Fruit fly (Drosophila melanogaster) whole organism, adult: ENCODE measurements around the gene AIF.

Experiments
- CG11617 ChIP-seq: fragments of 200-800 bp; sonication (Bioruptor generic); optimal IDR thresholded peaks from 2 replicates; lab custom pipeline; 2017; ENCODE audit warnings: mild to moderate bottlenecking, missing biosample characterization, missing genetic modification reagents, missing genetic modification characterization
- CG12768 ChIP-seq: fragments of 200-800 bp; sonication (Bioruptor generic); optimal IDR thresholded peaks from 2 replicates; lab custom pipeline; 2017; ENCODE audit warnings: missing biosample characterization, missing genetic modification characterization, mild to moderate bottlenecking, moderate library complexity, missing genetic modification reagents
- CG14711 ChIP-seq: fragments of 200-800 bp; sonication (Bioruptor generic); optimal IDR thresholded peaks from 2 replicates; lab custom pipeline; 2018; ENCODE audit warnings: missing biosample characterization, mild to moderate bottlenecking, missing genetic modification characterization, moderate library complexity
- CG1620 ChIP-seq: fragments of 200-800 bp; sonication (Bioruptor generic); optimal IDR thresholded peaks from 2 replicates; lab custom pipeline; 2016; ENCODE audit warnings: missing biosample characterization, missing genetic modification characterization
- CG33017 ChIP-seq: fragments of 200-800 bp; sonication (Bioruptor generic); optimal IDR thresholded peaks from 2 replicates; lab custom pipeline; 2018; ENCODE audit warnings: missing biosample characterization, mild to moderate bottlenecking, missing genetic modification characterization, moderate library complexity
- CG5204 ChIP-seq: fragments of 200-800 bp; sonication (Bioruptor generic); optimal IDR thresholded peaks from 2 replicates; lab custom pipeline; 2016; ENCODE audit warnings: missing biosample characterization, missing genetic modification characterization
- CG7045 ChIP-seq: fragments of 200-800 bp; sonication (Bioruptor generic); optimal IDR thresholded peaks from 2 replicates; lab custom pipeline; 2017; ENCODE audit warnings: missing biosample characterization, mild to moderate bottlenecking, missing genetic modification characterization
- CG7101 ChIP-seq: fragments of 200-800 bp; sonication (Bioruptor generic); optimal IDR thresholded peaks from 2 replicates; lab custom pipeline; 2018; ENCODE audit warnings: missing biosample characterization, mild to moderate bottlenecking, missing genetic modification characterization, moderate library complexity
- Clk ChIP-seq: fragments of 200-800 bp; sonication (Bioruptor generic); optimal IDR thresholded peaks from 2 replicates; lab custom pipeline; 2017; ENCODE audit warnings: missing biosample characterization, missing genetic modification characterization
- Crg-1 ChIP-seq: fragments of 200-800 bp; sonication (Bioruptor generic); optimal IDR thresholded peaks from 2 replicates; lab custom pipeline; 2016; ENCODE audit warnings: missing biosample characterization, missing genetic modification characterization
- Hr96 ChIP-seq: fragments of 200-800 bp; sonication (Bioruptor generic); optimal IDR thresholded peaks from 2 replicates; lab custom pipeline; 2016; ENCODE audit warnings: missing biosample characterization, missing genetic modification characterization
- Mnt ChIP-seq: fragments of 200-800 bp; sonication (Bioruptor generic); optimal IDR thresholded peaks from 2 replicates; lab custom pipeline; 2016; ENCODE audit warnings: missing biosample characterization, mild to moderate bottlenecking, missing genetic modification characterization
- bab1 ChIP-seq: fragments of 200-800 bp; sonication (Bioruptor generic); optimal IDR thresholded peaks from 3 replicates; lab custom pipeline; 2019; ENCODE audit warnings: missing biosample characterization, mild to moderate bottlenecking, missing genetic modification characterization, moderate library complexity
- cic ChIP-seq: fragments of 200-800 bp; sonication (Bioruptor generic); optimal IDR thresholded peaks from 2 replicates; lab custom pipeline; 2017; ENCODE audit warnings: missing biosample characterization, mild to moderate bottlenecking, missing genetic modification characterization, moderate library complexity
- cnc ChIP-seq, 2 experiments: fragments of >200 bp; optimal IDR thresholded peaks; 2 replicates each; lab custom pipeline; 2017
- kay ChIP-seq: fragments of 200-800 bp; sonication (Bioruptor generic); peaks from one replicate; lab custom pipeline; 2016; ENCODE audit warnings: missing biosample characterization, missing genetic modification characterization, borderline replicate concordance
- ovo ChIP-seq: fragments of 200-800 bp; sonication (Bioruptor generic); optimal IDR thresholded peaks from 2 replicates; lab custom pipeline; 2016; ENCODE audit warnings: missing biosample characterization, missing genetic modification characterization
- pad ChIP-seq: fragments of 200-800 bp; sonication (Bioruptor generic); optimal IDR thresholded peaks from 3 replicates; lab custom pipeline; 2017; ENCODE audit warnings: missing biosample characterization, missing genetic modification characterization, mild to moderate bottlenecking, moderate library complexity, missing genetic modification reagents
- tj ChIP-seq: fragments of 200-800 bp; sonication (Bioruptor generic); optimal IDR thresholded peaks from 3 replicates; lab custom pipeline; 2017; ENCODE audit warnings: missing biosample characterization, mild to moderate bottlenecking, missing genetic modification characterization, moderate library complexity
- toe ChIP-seq: fragments of 200-800 bp; sonication (Bioruptor generic); optimal IDR thresholded peaks from 2 replicates; lab custom pipeline; 2016; ENCODE audit warnings: missing biosample characterization, missing genetic modification characterization

AIF gene

DNA sequence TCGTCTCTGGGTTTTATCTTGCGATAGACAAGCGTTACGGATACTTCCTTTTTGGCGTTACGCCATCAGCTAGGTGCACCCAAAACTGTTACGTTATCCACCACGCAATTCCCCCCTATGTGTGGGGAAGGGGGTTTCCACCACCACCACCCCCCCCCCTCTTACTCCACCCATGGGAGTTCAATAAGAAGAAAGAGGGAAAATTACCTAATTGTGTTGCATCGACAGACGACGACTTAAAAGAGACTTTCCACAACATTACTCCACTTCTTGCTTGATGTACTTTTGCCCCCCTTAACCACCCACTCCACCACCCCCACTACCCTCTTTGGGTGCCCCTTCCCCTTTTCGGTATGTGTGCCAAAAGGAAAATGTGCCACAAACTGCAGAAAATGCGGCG, 21.6 kb downstream of the AIF start:
- TF ChIP-seq CG7101 (tag; lab: Kevin White, UChicago) (no peak), CG14711 (tag; lab: Kevin White, UChicago) (no peak), kay (GFP tag; lab: Kevin White, UChicago) (no peak), CG1620 (no peak), ovo (GFP tag; lab: Kevin White, UChicago) (no peak), Crg-1 (no peak), CG33017 (tag; lab: Kevin White, UChicago) (no peak), tj (GFP tag; lab: Kevin White, UChicago) (no peak), cnc (optimal IDR thresholded peaks at IDR 0.05; lab: Kevin White, UChicago) (no peak), bab1 (GFP tag; lab: Kevin White, UChicago) (no peak), toe (GFP tag; lab: Kevin White, UChicago) (no peak), Clk (GFP tag; lab: Kevin White, UChicago) (no peak), CG11617 (GFP tag; lab: Kevin White, UChicago) (no peak), Mnt (GFP tag; lab: Kevin White, UChicago) (no peak), cic (GFP tag; lab: Kevin White, UChicago) (no peak), pad (GFP tag; lab: Kevin White, UChicago) (no peak), CG12768 (GFP tag; lab: Kevin White, UChicago) (no peak)

dm6 chr2L:2173604-2174003, 22.1 kb downstream of the AIF start:
- TF ChIP-seq CG1620 = no peak
- no peak for TF ChIP-seq Mnt (GFP tag; lab: Kevin White, UChicago)
- no peak for TF ChIP-seq CG12768 (GFP tag; lab: Kevin White, UChicago)
- no peak for TF ChIP-seq toe (GFP tag; lab: Kevin White, UChicago)
- TF ChIP-seq pad (GFP tag; lab: Kevin White, UChicago) = no peak
- TF ChIP-seq ovo (GFP tag; lab: Kevin White, UChicago) = no peak
- no peak for TF ChIP-seq kay (GFP tag; lab: Kevin White, UChicago)

DNA sequence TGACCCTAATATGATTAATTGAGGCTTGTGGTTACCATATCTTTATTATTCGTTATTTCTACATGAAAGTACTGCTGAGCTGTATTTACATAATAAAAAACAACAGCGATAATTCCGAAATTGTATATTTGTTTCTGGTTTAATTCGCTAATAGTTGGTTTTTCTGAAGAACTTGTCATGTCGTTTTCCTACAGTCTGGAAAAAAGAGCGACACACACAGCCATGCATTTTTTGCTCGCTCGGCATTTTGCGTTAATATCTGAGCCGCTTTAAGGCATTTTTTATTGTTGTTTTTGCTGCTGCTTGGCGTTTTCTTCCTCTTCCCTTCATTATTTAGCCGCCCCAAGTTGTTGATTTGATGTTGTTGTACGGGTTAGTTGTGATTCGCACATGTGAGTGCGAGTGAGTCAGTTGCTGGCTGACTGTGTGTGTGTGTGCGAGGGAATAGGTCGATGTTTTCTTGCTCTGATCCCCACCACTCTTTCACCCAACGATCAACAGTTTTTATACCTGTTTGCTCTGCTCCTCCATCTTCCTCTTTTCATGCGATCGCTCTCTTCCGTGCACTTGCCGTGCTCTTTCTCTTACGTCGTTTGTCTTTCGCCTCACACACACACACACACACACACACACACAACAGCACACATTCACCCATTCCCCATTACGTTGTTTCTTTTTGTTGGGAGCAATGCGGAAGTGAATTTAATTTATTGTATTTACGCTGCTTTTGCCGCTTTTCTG, 23.7 kb downstream of the AIF start:
- TF ChIP-seq Hr96 = no peak
- peak; percentile 55 for TF ChIP-seq pad (GFP tag; lab: Kevin White, UChicago)
- TF ChIP-seq cnc (optimal IDR thresholded peaks at IDR 0.05; lab: Kevin White, UChicago) = no peak
- TF ChIP-seq tj (GFP tag; lab: Kevin White, UChicago) = peak; percentile 99
- no peak for TF ChIP-seq bab1 (GFP tag; lab: Kevin White, UChicago)
- TF ChIP-seq toe (GFP tag; lab: Kevin White, UChicago) = no peak
- peak; percentile 97 for TF ChIP-seq kay (GFP tag; lab: Kevin White, UChicago)
- peak; percentile 46 for TF ChIP-seq CG33017 (tag; lab: Kevin White, UChicago)
- peak; percentile 30 for TF ChIP-seq ovo (GFP tag; lab: Kevin White, UChicago)
- peak; percentile 89 for TF ChIP-seq Mnt (GFP tag; lab: Kevin White, UChicago)
- no peak for TF ChIP-seq Clk (GFP tag; lab: Kevin White, UChicago)
- no peak for TF ChIP-seq CG7045 (GFP tag; lab: Kevin White, UChicago)
- peak; percentile 17 for TF ChIP-seq CG12768 (GFP tag; lab: Kevin White, UChicago)
- TF ChIP-seq cic (GFP tag; lab: Kevin White, UChicago) = peak; percentile 62
- no peak for TF ChIP-seq CG5204
- TF ChIP-seq Crg-1 = no peak
- no peak for TF ChIP-seq CG11617 (GFP tag; lab: Kevin White, UChicago)
- no peak for TF ChIP-seq CG7101 (tag; lab: Kevin White, UChicago)
- no peak for TF ChIP-seq CG1620
- TF ChIP-seq CG14711 (tag; lab: Kevin White, UChicago) = peak; percentile 11

- TF ChIP-seq CG11617 (GFP tag; lab: Kevin White, UChicago) = peak; percentile 68
- peak; percentile 58 for TF ChIP-seq ovo (GFP tag; lab: Kevin White, UChicago)
- TF ChIP-seq Mnt (GFP tag; lab: Kevin White, UChicago) = peak; percentile 19
- TF ChIP-seq kay (GFP tag; lab: Kevin White, UChicago) = peak; percentile 27
- TF ChIP-seq CG7101 (tag; lab: Kevin White, UChicago) = peak; percentile 83
- TF ChIP-seq Clk (GFP tag; lab: Kevin White, UChicago) = no peak
- no peak for TF ChIP-seq Crg-1
- peak; percentile 74 for TF ChIP-seq bab1 (GFP tag; lab: Kevin White, UChicago)
- peak; percentile 88 for TF ChIP-seq CG33017 (tag; lab: Kevin White, UChicago)
- peak; percentile 68 for TF ChIP-seq CG5204
- TF ChIP-seq tj (GFP tag; lab: Kevin White, UChicago) = peak; percentile 98
- TF ChIP-seq cic (GFP tag; lab: Kevin White, UChicago) = peak; percentile 21
- TF ChIP-seq CG1620 = no peak
- peak; percentile 42 for TF ChIP-seq toe (GFP tag; lab: Kevin White, UChicago)
- TF ChIP-seq CG14711 (tag; lab: Kevin White, UChicago) = peak; percentile 72
- TF ChIP-seq Hr96 = peak; percentile 74
- peak; percentile 21 for TF ChIP-seq pad (GFP tag; lab: Kevin White, UChicago)
- TF ChIP-seq CG7045 (GFP tag; lab: Kevin White, UChicago) = peak; percentile 61
- no peak for TF ChIP-seq cnc (optimal IDR thresholded peaks at IDR 0.05; lab: Kevin White, UChicago)
- TF ChIP-seq CG12768 (GFP tag; lab: Kevin White, UChicago) = peak; percentile 57
Observed at dm6 chr2L:2175930-2176643, 24.5 kb downstream of the AIF start.
